Worm (Caenorhabditis elegans): ENCODE data around the gene twk-48.

DNA sequence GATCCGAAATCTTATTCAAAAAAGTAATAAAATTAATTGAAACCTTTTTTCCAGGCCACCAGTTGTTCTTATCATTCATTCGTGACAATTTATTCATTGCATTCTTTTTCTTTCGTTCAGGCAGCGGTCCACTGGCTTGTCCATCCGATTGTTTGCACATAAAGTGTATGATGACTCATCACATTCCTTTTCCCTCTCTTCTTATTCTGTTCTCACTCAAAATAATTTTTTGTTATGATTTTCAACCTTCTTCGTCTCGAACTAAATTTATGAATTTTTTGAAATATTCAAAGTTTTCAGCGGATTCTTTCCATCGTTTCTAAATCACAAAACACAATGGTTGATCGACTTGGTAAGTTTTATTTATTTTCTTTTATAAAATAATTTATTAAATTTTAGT lies 30.0 kb upstream of the twk-48 start, which contains the start of gene ZK632.12:
- TF ChIP-seq mab-5 (tag; optimal IDR thresholded peaks at IDR 0.05) (no peak), snpc-4 (tag; optimal IDR thresholded peaks at IDR 0.05) (no peak), lin-32 (GFP tag; optimal IDR thresholded peaks at IDR 0.05) (no peak), elt-3 (tag; optimal IDR thresholded peaks at IDR 0.05) (no peak), nhr-12 (tag; optimal IDR thresholded peaks at IDR 0.05) (no peak), nhr-237 (tag; optimal IDR thresholded peaks at IDR 0.05) (no peak), unc-62 (GFP tag; optimal IDR thresholded peaks at IDR 0.05) (no peak), sptf-1 (tag; optimal IDR thresholded peaks at IDR 0.05) (no peak), hlh-1 (tag; optimal IDR thresholded peaks at IDR 0.05) (no peak), ztf-11 (tag; optimal IDR thresholded peaks at IDR 0.05) (no peak), ces-1 (GFP tag; optimal IDR thresholded peaks at IDR 0.05) (no peak), lin-13 (tag; optimal IDR thresholded peaks at IDR 0.05) (no peak), bed-3 (GFP tag; optimal IDR thresholded peaks at IDR 0.05) (no peak)
